Worm (Caenorhabditis elegans): ENCODE measurements around the gene B0513.4.
A peak's percentile ranks its signal among the peaks of the same experiment; 100 is the strongest.
"Not testable (repeated sequence)": the region's sequence is repeated elsewhere in the genome, so short reads cannot be mapped to it uniquely, and the experiment has no call there.

ce11 chrIV:13884435-13884834 is 4.5 kb downstream of the B0513.4 start:
- not testable (repeated sequence) for TF ChIP-seq T22C8.4 (GFP tag; IDR thresholded peaks at IDR 0.05); ref-1 (GFP tag; conservative IDR thresholded peaks at IDR 0.05); flt-1 (GFP tag; IDR thresholded peaks at IDR 0.05); ztf-29 (GFP tag; IDR thresholded peaks at IDR 0.05); med-1 (GFP tag; optimal IDR thresholded peaks at IDR 0.05; ENCODE audit: insufficient read depth); cog-1 (tag; optimal IDR thresholded peaks at IDR 0.05); tab-1 (GFP tag; IDR thresholded peaks at IDR 0.05)
- TF ChIP-seq klf-2 (GFP tag; conservative IDR thresholded peaks at IDR 0.05), result peak; percentile 35; the same call in 1 of the 2 replicates
